Worm (Caenorhabditis elegans) whole organism, early embryonic: ENCODE measurements around the gene erp-44.2.
A peak's percentile ranks its signal among the peaks of the same experiment; 100 is the strongest.

ENCODE experiments used
- B0310.2 ChIP-seq: sonication (generic microtip); optimal IDR thresholded peaks from 2 replicates; lab custom pipeline; 2016; ENCODE audit warnings: mild to moderate bottlenecking, missing genetic modification characterization, missing compliant biosample characterization
- F13C5.2 ChIP-seq: sonication (generic microtip); optimal IDR thresholded peaks from 2 replicates; lab custom pipeline; 2017; ENCODE audit warnings: mild to moderate bottlenecking, missing genetic modification characterization, inconsistent platforms, missing compliant biosample characterization
- aly-1 ChIP-seq: sonication (generic microtip); optimal IDR thresholded peaks from 2 replicates; lab custom pipeline; 2016; ENCODE audit warnings: missing genetic modification characterization, missing compliant biosample characterization
- ama-1 ChIP-seq: fragments of 150-350 bp; optimal IDR thresholded peaks from 2 replicates; lab custom pipeline; 2014
- ceh-13 ChIP-seq: fragments of 200-800 bp; sonication (Bioruptor generic); optimal IDR thresholded peaks from 2 replicates; lab custom pipeline; 2018; ENCODE audit warnings: mild to moderate bottlenecking, missing genetic modification characterization, missing compliant biosample characterization
- ceh-36 ChIP-seq: sonication (generic microtip); optimal IDR thresholded peaks from 2 replicates; lab custom pipeline; 2016; ENCODE audit warnings: missing genetic modification characterization, inconsistent platforms, missing compliant biosample characterization
- ets-7 ChIP-seq: sonication (generic microtip); optimal IDR thresholded peaks from 2 replicates; lab custom pipeline; 2016; ENCODE audit warnings: missing genotype, missing genetic modification characterization, missing compliant biosample characterization
- flt-1 ChIP-seq: fragments of 200-800 bp; sonication (Bioruptor generic); IDR thresholded peaks from 2 replicates; pipeline ENCODE4 v1.3.6; 2022; ENCODE audit warnings: missing genetic modification characterization, missing compliant biosample characterization
- hmbx-1 ChIP-seq: sonication (generic microtip); optimal IDR thresholded peaks from 2 replicates; lab custom pipeline; 2016; ENCODE audit warnings: mild to moderate bottlenecking, missing genetic modification characterization, missing compliant biosample characterization
- hmg-4 ChIP-seq: fragments of 200-800 bp; sonication (Bioruptor generic); optimal IDR thresholded peaks from 2 replicates; lab custom pipeline; 2018; ENCODE audit warnings: mild to moderate bottlenecking, missing genetic modification characterization, missing compliant biosample characterization
- hnd-1 ChIP-seq: sonication (generic microtip); optimal IDR thresholded peaks from 2 replicates; lab custom pipeline; 2016; ENCODE audit warnings: missing genetic modification characterization, missing compliant biosample characterization
- pes-1 ChIP-seq: fragments of 200-800 bp; sonication (Bioruptor generic); IDR thresholded peaks from 2 replicates; pipeline ENCODE4 v1.3.6; 2022; ENCODE audit warnings: missing genetic modification reagents, missing genetic modification characterization, missing compliant biosample characterization
- scrt-1 ChIP-seq: fragments of 200-800 bp; sonication (Bioruptor generic); IDR thresholded peaks from 2 replicates; pipeline ENCODE4 v1.3.6; 2022; ENCODE audit warnings: missing genetic modification characterization, missing compliant biosample characterization
- sea-1 ChIP-seq: fragments of 200-800 bp; sonication (Bioruptor generic); conservative IDR thresholded peaks from 2 replicates; pipeline ENCODE4 v1.3.6; 2022; ENCODE audit warnings: missing genetic modification characterization, missing compliant biosample characterization
- tbx-11 ChIP-seq: fragments of 200-800 bp; sonication (Bioruptor generic); IDR thresholded peaks from 2 replicates; pipeline ENCODE4 v1.3.6; 2022; ENCODE audit warnings: missing genetic modification characterization, missing compliant biosample characterization
- tbx-37 ChIP-seq: fragments of 200-800 bp; sonication (Bioruptor generic); conservative IDR thresholded peaks from 2 replicates; pipeline ENCODE4 v1.3.6; 2022; ENCODE audit warnings: missing genetic modification reagents, missing genetic modification characterization, missing compliant biosample characterization
- tra-4 ChIP-seq: sonication (generic microtip); optimal IDR thresholded peaks from 2 replicates; lab custom pipeline; 2017; ENCODE audit warnings: missing genetic modification characterization, missing compliant biosample characterization

erp-44.2 gene

ce11 chrIV:7803250-7803649 lies 31.2 kb downstream of the erp-44.2 start, which contains the start of gene C33H5.16:
C33H5.16 (minus strand) TSS chrIV:7803350.
- TF ChIP-seq sea-1 (GFP tag; lab: Robert Waterston, UW) (no peak), hmg-4 (GFP tag; lab: Kevin White, UChicago) (no peak), ceh-13 (GFP tag; lab: Kevin White, UChicago) (no peak), F13C5.2 (tag; lab: Kevin White, UChicago) (no peak), ama-1 (lab: Kevin White, UChicago) (no peak), flt-1 (GFP tag; lab: Robert Waterston, UW) (no peak), ets-7 (tag; lab: Kevin White, UChicago) (no peak), scrt-1 (GFP tag; lab: Robert Waterston, UW) (no peak), tbx-11 (GFP tag; lab: Robert Waterston, UW) (no peak), hmbx-1 (no peak), aly-1 (tag; lab: Kevin White, UChicago) (no peak), B0310.2 (no peak), tra-4 (tag; lab: Kevin White, UChicago) (no peak), pes-1 (GFP tag; lab: Robert Waterston, UW) (no peak)

ce11 chrIV:7800338-7800737 lies 34.1 kb downstream of the erp-44.2 start:
- no peak for TF ChIP-seq ceh-13 (GFP tag; lab: Kevin White, UChicago)
- TF ChIP-seq aly-1 (tag; lab: Kevin White, UChicago), result no peak

ce11 chrIV:7796432-7797113 lies 37.9 kb downstream of the erp-44.2 start, which contains the start of gene sgo-1:
sgo-1 (minus strand) TSS chrIV:7796482.
- TF ChIP-seq tbx-11 (GFP tag; lab: Robert Waterston, UW), result no peak
- no peak for TF ChIP-seq B0310.2
- no peak for TF ChIP-seq ceh-36 (tag; lab: Kevin White, UChicago)
- no peak for TF ChIP-seq F13C5.2 (tag; lab: Kevin White, UChicago)
- no peak for TF ChIP-seq ets-7 (tag; lab: Kevin White, UChicago)
- TF ChIP-seq tbx-37, result no peak
- no peak for TF ChIP-seq ceh-13 (GFP tag; lab: Kevin White, UChicago)
- no peak for TF ChIP-seq ama-1 (lab: Kevin White, UChicago)
- no peak for TF ChIP-seq hnd-1
- TF ChIP-seq flt-1 (GFP tag; lab: Robert Waterston, UW), result no peak
- no peak for TF ChIP-seq sea-1 (GFP tag; lab: Robert Waterston, UW)
- no peak for TF ChIP-seq scrt-1 (GFP tag; lab: Robert Waterston, UW)
- TF ChIP-seq aly-1 (tag; lab: Kevin White, UChicago), result no peak
- no peak for TF ChIP-seq tra-4 (tag; lab: Kevin White, UChicago)
- TF ChIP-seq hmbx-1, result no peak
- no peak for TF ChIP-seq hmg-4 (GFP tag; lab: Kevin White, UChicago)
- no peak for TF ChIP-seq pes-1 (GFP tag; lab: Robert Waterston, UW)

ce11 chrIV:7794709-7795108 lies 39.8 kb downstream of the erp-44.2 start, which contains the start of gene ntp-1:
ntp-1 (minus strand) TSS chrIV:7794809.
- TF ChIP-seq B0310.2 (no peak), pes-1 (GFP tag; lab: Robert Waterston, UW) (no peak), F13C5.2 (tag; lab: Kevin White, UChicago) (no peak), sea-1 (GFP tag; lab: Robert Waterston, UW) (no peak), tbx-37 (no peak), flt-1 (GFP tag; lab: Robert Waterston, UW) (no peak), ceh-36 (tag; lab: Kevin White, UChicago) (no peak), ceh-13 (GFP tag; lab: Kevin White, UChicago) (no peak), hmg-4 (GFP tag; lab: Kevin White, UChicago) (no peak), tra-4 (tag; lab: Kevin White, UChicago) (no peak), scrt-1 (GFP tag; lab: Robert Waterston, UW) (no peak), ets-7 (tag; lab: Kevin White, UChicago) (no peak), hmbx-1 (no peak), tbx-11 (GFP tag; lab: Robert Waterston, UW) (no peak), hnd-1 (no peak), aly-1 (tag; lab: Kevin White, UChicago) (no peak), ama-1 (lab: Kevin White, UChicago) (no peak)

- TF ChIP-seq pes-1 (GFP tag; lab: Robert Waterston, UW), result no peak
These were observed 42.5 kb downstream of the erp-44.2 start, which contains the start of gene C33H5.13 for ce11 chrIV:7791821-7792446. C33H5.13 (minus strand) TSS chrIV:7792263.

ce11 chrIV:7790801-7791588 lies 43.5 kb downstream of the erp-44.2 start, which contains the start of gene rsp-6:
rsp-6 (minus strand) TSS chrIV:7791229.
- TF ChIP-seq sea-1 (GFP tag; lab: Robert Waterston, UW) (no peak), hmbx-1 (no peak), F13C5.2 (tag; lab: Kevin White, UChicago) (peak; percentile 84), tbx-11 (GFP tag; lab: Robert Waterston, UW) (no peak), ceh-36 (tag; lab: Kevin White, UChicago) (no peak), pes-1 (GFP tag; lab: Robert Waterston, UW) (no peak), tbx-37 (no peak), ceh-13 (GFP tag; lab: Kevin White, UChicago) (no peak), ets-7 (tag; lab: Kevin White, UChicago) (no peak), B0310.2 (no peak), scrt-1 (GFP tag; lab: Robert Waterston, UW) (no peak), aly-1 (tag; lab: Kevin White, UChicago) (no peak), hnd-1 (no peak), tra-4 (tag; lab: Kevin White, UChicago) (no peak), ama-1 (lab: Kevin White, UChicago) (peak; percentile 41)
